Fruit fly (Drosophila melanogaster) whole organism, embryonic: ENCODE data around the gene CG9130.

Experiments used
- CG1024 ChIP-seq: fragments of 200-800 bp; sonication (Bioruptor generic); IDR thresholded peaks from 2 replicates; pipeline ENCODE4 v1.3.6; 2022; ENCODE audit warnings: missing biosample characterization, missing genetic modification characterization
- CG10267 ChIP-seq: fragments of 200-800 bp; sonication (Bioruptor generic); optimal IDR thresholded peaks from 2 replicates; lab custom pipeline; 2018; ENCODE audit warnings: missing biosample characterization, mild to moderate bottlenecking, missing genetic modification characterization, moderate library complexity
- CG10366 ChIP-seq: fragments of 200-800 bp; sonication (Bioruptor generic); IDR thresholded peaks from 2 replicates; pipeline ENCODE4 v1.3.6; 2022; ENCODE audit warnings: missing biosample characterization, missing genetic modification characterization
- CG10979 ChIP-seq: fragments of 200-800 bp; sonication (Bioruptor generic); optimal IDR thresholded peaks from 2 replicates; lab custom pipeline; 2018; ENCODE audit warnings: missing biosample characterization, mild to moderate bottlenecking, missing genetic modification characterization, moderate library complexity
- CG11093 ChIP-seq: fragments of 200-800 bp; sonication (Bioruptor generic); IDR thresholded peaks from 3 replicates; pipeline ENCODE4 v1.3.6; 2022; ENCODE audit warnings: missing biosample characterization, missing genetic modification characterization
- CG11695 ChIP-seq: fragments of 200-800 bp; sonication (Bioruptor generic); IDR thresholded peaks from 3 replicates; pipeline ENCODE4 v1.3.6; 2022; ENCODE audit warnings: missing biosample characterization, missing genetic modification characterization
- CG12769 ChIP-seq: fragments of 200-800 bp; sonication (Bioruptor generic); optimal IDR thresholded peaks from 2 replicates; lab custom pipeline; 2019; ENCODE audit warnings: missing biosample characterization, mild to moderate bottlenecking, missing genetic modification characterization, moderate library complexity
- CG1603 ChIP-seq: fragments of 200-800 bp; sonication (Bioruptor generic); optimal IDR thresholded peaks from 2 replicates; lab custom pipeline; 2019; ENCODE audit warnings: missing biosample characterization, mild to moderate bottlenecking, missing genetic modification characterization, moderate library complexity
- CG17328 ChIP-seq: fragments of 200-800 bp; sonication (Bioruptor generic); IDR thresholded peaks from 2 replicates; pipeline ENCODE4 v1.3.6; 2022; ENCODE audit warnings: missing biosample characterization, missing genetic modification characterization
- CG30020 ChIP-seq: fragments of 200-800 bp; optimal IDR thresholded peaks from 2 replicates; lab custom pipeline; 2019; ENCODE audit warnings: missing biosample characterization, mild to moderate bottlenecking, missing genetic modification characterization, moderate library complexity
- CG34376 ChIP-seq: fragments of 200-800 bp; sonication (Bioruptor generic); optimal IDR thresholded peaks from 2 replicates; lab custom pipeline; 2018; ENCODE audit warnings: missing biosample characterization, mild to moderate bottlenecking, missing genetic modification characterization
- CG5953 ChIP-seq: fragments of 200-800 bp; sonication (Bioruptor generic); IDR thresholded peaks from 2 replicates; pipeline ENCODE4 v1.3.6; 2022; ENCODE audit warnings: missing biosample characterization, missing genetic modification characterization
- CG6689 ChIP-seq: fragments of 200-800 bp; sonication (Bioruptor generic); IDR thresholded peaks from 2 replicates; pipeline ENCODE4 v1.3.6; 2022; ENCODE audit warnings: missing biosample characterization, missing genetic modification characterization
- CG7745 ChIP-seq: fragments of 200-800 bp; sonication (Bioruptor generic); optimal IDR thresholded peaks from 2 replicates; lab custom pipeline; 2018; ENCODE audit warnings: missing biosample characterization, mild to moderate bottlenecking, missing genetic modification characterization, moderate library complexity
- CG7786 ChIP-seq: fragments of 200-800 bp; sonication (Bioruptor generic); optimal IDR thresholded peaks from 2 replicates; lab custom pipeline; 2016; ENCODE audit warnings: missing biosample characterization, missing genetic modification characterization
- Dip3 ChIP-seq: fragments of 200-800 bp; sonication (Bioruptor generic); optimal IDR thresholded peaks from 3 replicates; lab custom pipeline; 2016; ENCODE audit warnings: missing biosample characterization, missing genetic modification characterization
- E2f1 ChIP-seq: fragments of 200-800 bp; sonication (Bioruptor generic); IDR thresholded peaks from 2 replicates; pipeline ENCODE4 v1.3.6; 2022; ENCODE audit warnings: missing biosample characterization, missing genetic modification characterization
- Gsc ChIP-seq: fragments of 200-800 bp; sonication (Bioruptor generic); IDR thresholded peaks from 2 replicates; pipeline ENCODE4 v1.3.6; 2022; ENCODE audit warnings: missing biosample characterization, missing genetic modification characterization
- Hmx ChIP-seq: fragments of 200-800 bp; sonication (Bioruptor generic); optimal IDR thresholded peaks from 2 replicates; lab custom pipeline; 2016; ENCODE audit warnings: missing biosample characterization, missing genetic modification characterization
- Hr51 ChIP-seq, 2 experiments: fragments of 200-800 bp; sonication (Bioruptor generic); optimal IDR thresholded peaks; 2 replicates in 1 of 2; 3 replicates in 1 of 2; lab custom pipeline; 2016 to 2018; ENCODE audit warnings: missing biosample characterization in 2 of 2, missing genetic modification characterization in 2 of 2, mild to moderate bottlenecking in 1 of 2, moderate library complexity in 1 of 2
- MESR4 ChIP-seq: fragments of 200-800 bp; sonication (Bioruptor generic); optimal IDR thresholded peaks from 2 replicates; lab custom pipeline; 2018; ENCODE audit warnings: missing biosample characterization, mild to moderate bottlenecking, missing genetic modification characterization, moderate library complexity
- Max ChIP-seq: fragments of 200-800 bp; sonication (Bioruptor generic); optimal IDR thresholded peaks from 2 replicates; lab custom pipeline; 2016; ENCODE audit warnings: missing biosample characterization, mild to moderate bottlenecking, missing genetic modification characterization
- Mrtf ChIP-seq: fragments of 200-800 bp; sonication (Bioruptor generic); IDR thresholded peaks from 3 replicates; pipeline ENCODE4 v1.3.6; 2022; ENCODE audit warnings: missing biosample characterization, missing genetic modification characterization
- NC2β ChIP-seq: fragments of 200-800 bp; sonication (Bioruptor generic); optimal IDR thresholded peaks from 2 replicates; lab custom pipeline; 2016; ENCODE audit warnings: missing biosample characterization, missing genetic modification characterization
- Oli ChIP-seq: fragments of 200-800 bp; sonication (Bioruptor generic); optimal IDR thresholded peaks from 2 replicates; lab custom pipeline; 2018; ENCODE audit warnings: missing biosample characterization, mild to moderate bottlenecking, missing genetic modification characterization, moderate library complexity
- ara ChIP-seq: fragments of 200-800 bp; sonication (Bioruptor generic); IDR thresholded peaks from 2 replicates; pipeline ENCODE4 v1.3.6; 2022; ENCODE audit warnings: missing biosample characterization, missing genetic modification characterization
- ato ChIP-seq: fragments of 200-800 bp; sonication (Bioruptor generic); IDR thresholded peaks from 2 replicates; pipeline ENCODE4 v1.3.6; 2022; ENCODE audit warnings: missing biosample characterization, missing genetic modification characterization; ENCODE audit not compliant: partially characterized antibody
- bsh ChIP-seq, 2 experiments: fragments of 200-800 bp; sonication (Bioruptor generic); optimal IDR thresholded peaks; 2 replicates each; lab custom pipeline; 2017 to 2018; ENCODE audit warnings: mild to moderate bottlenecking in 2 of 2, missing biosample characterization in 2 of 2, missing genetic modification characterization in 2 of 2, moderate library complexity in 1 of 2
- btn ChIP-seq: fragments of 200-800 bp; sonication (Bioruptor generic); optimal IDR thresholded peaks from 2 replicates; lab custom pipeline; 2016; ENCODE audit warnings: missing biosample characterization, missing genetic modification characterization
- corto ChIP-seq: fragments of 200-800 bp; sonication (Bioruptor generic); optimal IDR thresholded peaks from 2 replicates; lab custom pipeline; 2016; ENCODE audit warnings: missing biosample characterization, mild to moderate bottlenecking, missing genetic modification characterization, moderate library complexity
- dati ChIP-seq: fragments of 200-800 bp; sonication (Bioruptor generic); IDR thresholded peaks from 2 replicates; pipeline ENCODE4 v1.3.6; 2022; ENCODE audit warnings: missing biosample characterization, missing genetic modification characterization
- dpn ChIP-seq, 2 experiments: fragments of 200-800 bp; sonication (Bioruptor generic); optimal IDR thresholded peaks; 3 replicates each; lab custom pipeline; 2016; ENCODE audit warnings: missing biosample characterization in 2 of 2, missing genetic modification characterization in 2 of 2
- eyg ChIP-seq: fragments of 200-800 bp; sonication (Bioruptor generic); optimal IDR thresholded peaks from 3 replicates; lab custom pipeline; 2016; ENCODE audit warnings: missing biosample characterization, missing genetic modification characterization
- fd102C ChIP-seq: fragments of 200-800 bp; sonication (Bioruptor generic); optimal IDR thresholded peaks from 2 replicates; lab custom pipeline; 2018; ENCODE audit warnings: missing biosample characterization, mild to moderate bottlenecking, missing genetic modification characterization, moderate library complexity
- fd96Cb ChIP-seq: fragments of 200-800 bp; sonication (Bioruptor generic); optimal IDR thresholded peaks from 2 replicates; lab custom pipeline; 2018; ENCODE audit warnings: missing biosample characterization, mild to moderate bottlenecking, missing genetic modification characterization, moderate library complexity
- ftz-f1 ChIP-seq: fragments of 200-800 bp; sonication (Bioruptor generic); optimal IDR thresholded peaks from 2 replicates; lab custom pipeline; 2016; ENCODE audit warnings: missing biosample characterization, missing genetic modification characterization
- gfzf ChIP-seq: fragments of 200-800 bp; sonication (Bioruptor generic); optimal IDR thresholded peaks from 2 replicates; lab custom pipeline; 2016; ENCODE audit warnings: missing biosample characterization, mild to moderate bottlenecking, missing genetic modification characterization, moderate library complexity
- h ChIP-seq: fragments of >200 bp; optimal IDR thresholded peaks from 2 replicates; lab custom pipeline; 2017
- ind ChIP-seq: fragments of 200-800 bp; sonication (Bioruptor generic); optimal IDR thresholded peaks from 3 replicates; lab custom pipeline; 2016; ENCODE audit warnings: missing biosample characterization, missing genetic modification characterization
- inv ChIP-seq: fragments of 200-800 bp; sonication (Bioruptor generic); IDR thresholded peaks from 2 replicates; pipeline ENCODE4 v1.3.6; 2022; ENCODE audit warnings: missing biosample characterization, missing genetic modification characterization; ENCODE audit not compliant: partially characterized antibody
- jumu ChIP-seq: fragments of 200-800 bp; sonication (Bioruptor generic); optimal IDR thresholded peaks from 3 replicates; lab custom pipeline; 2016; ENCODE audit warnings: missing biosample characterization, missing genetic modification characterization
- kah ChIP-seq: fragments of 200-800 bp; sonication (Bioruptor generic); optimal IDR thresholded peaks from 2 replicates; lab custom pipeline; 2018; ENCODE audit warnings: missing biosample characterization, mild to moderate bottlenecking, missing genetic modification characterization
- lbe ChIP-seq: fragments of 200-800 bp; sonication (Bioruptor generic); optimal IDR thresholded peaks from 2 replicates; lab custom pipeline; 2016; ENCODE audit warnings: missing biosample characterization, mild to moderate bottlenecking, missing genetic modification characterization
- onecut ChIP-seq: fragments of 200-800 bp; sonication (Bioruptor generic); IDR thresholded peaks from 2 replicates; pipeline ENCODE4 v1.3.6; 2022; ENCODE audit warnings: missing biosample characterization, missing genetic modification characterization
- p53 ChIP-seq: fragments of 200-800 bp; sonication (Bioruptor generic); optimal IDR thresholded peaks from 2 replicates; lab custom pipeline; 2016; ENCODE audit warnings: missing biosample characterization, missing genetic modification characterization
- ranshi ChIP-seq: fragments of 200-800 bp; sonication (Bioruptor generic); IDR thresholded peaks from 2 replicates; pipeline ENCODE4 v1.3.6; 2022; ENCODE audit warnings: missing biosample characterization, missing genetic modification characterization
- salm ChIP-seq: fragments of 200-800 bp; sonication (Bioruptor generic); optimal IDR thresholded peaks from 2 replicates; lab custom pipeline; 2018; ENCODE audit warnings: missing biosample characterization, mild to moderate bottlenecking, missing genetic modification characterization
- sens ChIP-seq: fragments of 200-800 bp; sonication (Bioruptor generic); peaks from one replicate; lab custom pipeline; 2016; ENCODE audit warnings: missing biosample characterization, missing genetic modification characterization
- tup ChIP-seq: fragments of 200-800 bp; sonication (Bioruptor generic); optimal IDR thresholded peaks from 2 replicates; lab custom pipeline; 2016; ENCODE audit warnings: missing biosample characterization, mild to moderate bottlenecking, missing genetic modification characterization, moderate library complexity
- vnd ChIP-seq: fragments of 200-800 bp; sonication (Bioruptor generic); IDR thresholded peaks from 3 replicates; pipeline ENCODE4 v1.3.6; 2022; ENCODE audit warnings: missing biosample characterization, missing genetic modification characterization; ENCODE audit not compliant: partially characterized antibody
- vvl ChIP-seq: fragments of 200-800 bp; sonication (Bioruptor generic); IDR thresholded peaks from 2 replicates; pipeline ENCODE4 v1.3.6; 2022; ENCODE audit warnings: missing biosample characterization, missing genetic modification characterization
- wor ChIP-seq: fragments of 200-800 bp; sonication (Bioruptor generic); IDR thresholded peaks from 2 replicates; pipeline ENCODE4 v1.3.6; 2022; ENCODE audit warnings: missing biosample characterization, missing genetic modification characterization

CG9130 gene

dm6 chr3L:1216460-1216859, 35.4 kb upstream of the CG9130 start (continued):
- TF ChIP-seq tup, result no peak
- TF ChIP-seq CG10267, result peak; percentile 14
- peak; percentile 40; the same call in 1 of the 2 replicates for TF ChIP-seq E2f1
- TF ChIP-seq Mrtf, result no peak
- no peak for TF ChIP-seq fd102C (GFP tag; lab: Kevin White, UChicago)
- no peak for TF ChIP-seq ato (GFP tag; lab: Robert Waterston, UW)
- TF ChIP-seq sens, result peak; percentile 94
- TF ChIP-seq CG10366 (GFP tag; lab: Robert Waterston, UW), result peak; percentile 26; the same call in 1 of the 2 replicates
- peak; percentile 60 for TF ChIP-seq CG17328 (GFP tag; lab: Robert Waterston, UW)
- no peak for TF ChIP-seq CG5953
- peak; percentile 32 for TF ChIP-seq jumu
- TF ChIP-seq eyg (GFP tag; lab: Kevin White, UChicago), result no peak
- TF ChIP-seq Oli (tag; lab: Kevin White, UChicago), result peak; percentile 49
- TF ChIP-seq fd96Cb (tag; lab: Kevin White, UChicago), result peak; percentile 67
- TF ChIP-seq dati, result no peak
- TF ChIP-seq CG11695 (GFP tag; lab: Robert Waterston, UW), result peak; percentile 45; the same call in 1 of the 3 replicates
- TF ChIP-seq CG7786 (GFP tag; lab: Kevin White, UChicago), result no peak
- TF ChIP-seq ranshi (GFP tag; lab: Robert Waterston, UW), result peak; percentile 55; the same call in 1 of the 2 replicates
- TF ChIP-seq onecut (GFP tag; lab: Robert Waterston, UW), result peak; percentile 60
- peak; percentile 47 for TF ChIP-seq btn (GFP tag; lab: Kevin White, UChicago)
- peak; percentile 74 for TF ChIP-seq CG10979 (tag; lab: Kevin White, UChicago)
- no peak for TF ChIP-seq NC2β (GFP tag; lab: Kevin White, UChicago)
- no peak for TF ChIP-seq vnd (GFP tag; lab: Robert Waterston, UW)
- TF ChIP-seq kah (GFP tag; lab: Kevin White, UChicago), result no peak
- TF ChIP-seq dpn (GFP tag; optimal IDR thresholded peaks at IDR 0.05; lab: Kevin White, UChicago), result peak; percentile 16 to 39
- TF ChIP-seq bsh (GFP tag; optimal IDR thresholded peaks at IDR 0.05; lab: Kevin White, UChicago), result peak in 1 of 2 experiments; percentile 69
- TF ChIP-seq CG34376 (GFP tag; lab: Kevin White, UChicago), result no peak
- no peak for TF ChIP-seq inv (GFP tag; lab: Robert Waterston, UW)
- TF ChIP-seq ind, result peak; percentile 49
- TF ChIP-seq CG30020, result no peak
- TF ChIP-seq vvl (GFP tag; lab: Robert Waterston, UW), result peak; percentile 71
- peak; percentile 59; the same call in 1 of the 2 replicates for TF ChIP-seq CG6689
- TF ChIP-seq Dip3, result no peak
- TF ChIP-seq Hr51 (GFP tag; optimal IDR thresholded peaks at IDR 0.05; lab: Kevin White, UChicago), result peak in 1 of 2 experiments; percentile 46
- TF ChIP-seq CG12769 (tag; lab: Kevin White, UChicago), result peak; percentile 32
- no peak for TF ChIP-seq lbe (GFP tag; lab: Kevin White, UChicago)
- no peak for TF ChIP-seq gfzf (GFP tag; lab: Kevin White, UChicago)
- TF ChIP-seq CG7745 (tag; lab: Kevin White, UChicago), result no peak
- no peak for TF ChIP-seq ara
- TF ChIP-seq CG1024 (GFP tag; lab: Robert Waterston, UW), result peak; percentile 58; the same call in 1 of the 2 replicates
- TF ChIP-seq Hmx (GFP tag; lab: Kevin White, UChicago), result no peak
- no peak for TF ChIP-seq h (lab: Kevin White, UChicago)
- no peak for TF ChIP-seq wor
- peak; percentile 14 for TF ChIP-seq Max (GFP tag; lab: Kevin White, UChicago)
- no peak for TF ChIP-seq salm
- no peak for TF ChIP-seq Gsc (GFP tag; lab: Robert Waterston, UW)
- no peak for TF ChIP-seq MESR4 (GFP tag; lab: Kevin White, UChicago)
- TF ChIP-seq ftz-f1 (GFP tag; lab: Kevin White, UChicago), result no peak
- TF ChIP-seq corto (GFP tag; lab: Kevin White, UChicago), result no peak
- TF ChIP-seq CG1603, result peak; percentile 73
- TF ChIP-seq CG11093, result no peak
- no peak for TF ChIP-seq p53 (GFP tag; lab: Kevin White, UChicago)
